Worm (Caenorhabditis elegans) whole organism, L1 larva: ENCODE measurements around the gene gldi-5.
A peak's percentile ranks its signal among the peaks of the same experiment; 100 is the strongest.

ENCODE experiments used
- fos-1 ChIP-seq: fragments of 150-350 bp; optimal IDR thresholded peaks from 2 replicates; lab custom pipeline; 2014; ENCODE audit warnings: missing biosample characterization, missing genetic modification characterization
- lin-13 ChIP-seq: fragments of 150-350 bp; optimal IDR thresholded peaks from 2 replicates; lab custom pipeline; 2014; ENCODE audit warnings: missing biosample characterization, missing genetic modification reagents, missing genetic modification characterization
- pag-3 ChIP-seq: sonication (generic microtip); optimal IDR thresholded peaks from 2 replicates; lab custom pipeline; 2017; ENCODE audit warnings: missing genetic modification characterization, mild to moderate bottlenecking, missing compliant biosample characterization, antibody characterized with exemption, borderline replicate concordance; ENCODE audit not compliant: insufficient read depth
- pqm-1 ChIP-seq: sonication (generic microtip); optimal IDR thresholded peaks from 3 replicates; lab custom pipeline; 2017; ENCODE audit warnings: missing biosample characterization, missing genetic modification characterization
- snpc-4 ChIP-seq: fragments of 150-350 bp; optimal IDR thresholded peaks from 2 replicates; lab custom pipeline; 2014; ENCODE audit warnings: missing biosample characterization, missing genetic modification characterization
- unc-130 ChIP-seq: fragments of 150-350 bp; optimal IDR thresholded peaks from 2 replicates; lab custom pipeline; 2017; ENCODE audit warnings: missing biosample characterization, missing genetic modification characterization, inconsistent platforms

- peak; percentile 33 for TF ChIP-seq lin-13 (GFP tag; lab: Kevin White, UChicago)
- peak; percentile 25 for TF ChIP-seq fos-1 (tag; lab: Kevin White, UChicago)
- TF ChIP-seq pag-3 (tag; lab: Kevin White, UChicago): no peak
- no peak for TF ChIP-seq snpc-4 (tag; lab: Kevin White, UChicago)
- TF ChIP-seq unc-130 (tag; lab: Kevin White, UChicago): no peak
- TF ChIP-seq pqm-1 (tag; lab: Kevin White, UChicago): no peak
Observed at ce11 chrIII:3677378-3677777, 48.9 kb downstream of the gldi-5 start.
